Worm (Caenorhabditis elegans) whole organism, L4 larva: ENCODE data around the gene M28.9.

ENCODE experiments used
- F26F4.8 ChIP-seq: fragments of 200-800 bp; sonication (Bioruptor generic); conservative IDR thresholded peaks from 2 replicates; pipeline ENCODE4 v1.3.6; 2022; ENCODE audit warnings: missing genetic modification characterization, missing compliant biosample characterization
- Y75B8A.6 ChIP-seq: fragments of 200-800 bp; sonication (Bioruptor generic); IDR thresholded peaks from 2 replicates; pipeline ENCODE4 v1.3.6; 2022; ENCODE audit warnings: missing genetic modification reagents, missing genetic modification characterization, missing compliant biosample characterization
- ZK546.5 ChIP-seq, 2 experiments: sonication (generic microtip); optimal IDR thresholded peaks; 2 replicates each; lab custom pipeline; 2017; ENCODE audit warnings: missing biosample characterization in 2 of 2, missing genetic modification characterization in 2 of 2
- ceh-20 ChIP-seq: fragments of 200-800 bp; sonication (Bioruptor generic); IDR thresholded peaks from 2 replicates; pipeline ENCODE4 v1.3.6; 2022; ENCODE audit warnings: missing genetic modification reagents, missing genetic modification characterization, missing compliant biosample characterization
- ceh-32 ChIP-seq: sonication (generic microtip); optimal IDR thresholded peaks from 2 replicates; lab custom pipeline; 2016; ENCODE audit warnings: mild to moderate bottlenecking, missing genetic modification characterization, missing compliant biosample characterization; ENCODE audit not compliant: poor library complexity
- ceh-62 ChIP-seq: sonication (generic microtip); optimal IDR thresholded peaks from 2 replicates; lab custom pipeline; 2017; ENCODE audit warnings: missing biosample characterization, missing genetic modification characterization
- ceh-82 ChIP-seq: sonication (generic microtip); optimal IDR thresholded peaks from 2 replicates; lab custom pipeline; 2017; ENCODE audit warnings: missing biosample characterization, missing genetic modification characterization
- ctbp-1 ChIP-seq: fragments of 200-800 bp; sonication (Bioruptor generic); IDR thresholded peaks from 2 replicates; pipeline ENCODE4 v1.3.6; 2022; ENCODE audit warnings: missing genetic modification reagents, missing genetic modification characterization, missing compliant biosample characterization
- daf-16 ChIP-seq, 3 experiments: sonication (generic microtip); optimal IDR thresholded peaks; 2 replicates each; lab custom pipeline; 2016 to 2017; ENCODE audit warnings: missing genetic modification characterization in 3 of 3, missing genetic modification reagents in 3 of 3, mild to moderate bottlenecking in 2 of 3, missing compliant biosample characterization in 2 of 3, missing biosample characterization in 1 of 3, moderate library complexity in 1 of 3
- daf-8 ChIP-seq: fragments of 200-800 bp; sonication (Bioruptor generic); IDR thresholded peaks from 2 replicates; pipeline ENCODE4 v1.3.6; 2022; ENCODE audit warnings: missing genetic modification characterization, missing compliant biosample characterization
- dpl-1 ChIP-seq: fragments of 150-350 bp; optimal IDR thresholded peaks from 2 replicates; lab custom pipeline; 2014; ENCODE audit warnings: missing biosample characterization, missing genetic modification reagents, missing genetic modification characterization
- duxl-1 ChIP-seq: sonication (generic microtip); optimal IDR thresholded peaks from 2 replicates; lab custom pipeline; 2016; ENCODE audit warnings: mild to moderate bottlenecking, missing genetic modification characterization, moderate library complexity, missing compliant biosample characterization; ENCODE audit not compliant: poor library complexity
- dve-1 ChIP-seq: sonication (generic microtip); optimal IDR thresholded peaks from 2 replicates; lab custom pipeline; 2017; ENCODE audit warnings: antibody characterized with exemption, mild to moderate bottlenecking, missing genetic modification characterization, missing compliant biosample characterization; ENCODE audit not compliant: insufficient read depth
- fkh-10 ChIP-seq: fragments of 150-350 bp; optimal IDR thresholded peaks from 2 replicates; lab custom pipeline; 2014; ENCODE audit warnings: missing biosample characterization, missing genetic modification reagents, missing genetic modification characterization
- fos-1 ChIP-seq: fragments of 150-350 bp; optimal IDR thresholded peaks from 2 replicates; lab custom pipeline; 2014; ENCODE audit warnings: missing biosample characterization, missing genetic modification characterization
- hif-1 ChIP-seq, 2 experiments: sonication (generic microtip); optimal IDR thresholded peaks; 2 replicates each; lab custom pipeline; 2016 to 2017; ENCODE audit warnings: missing compliant biosample characterization in 2 of 2, missing genetic modification characterization in 2 of 2, missing genetic modification reagents in 2 of 2, missing genotype in 2 of 2, mild to moderate bottlenecking in 1 of 2
- hlh-30 ChIP-seq: sonication (generic microtip); optimal IDR thresholded peaks from 2 replicates; lab custom pipeline; 2017; ENCODE audit warnings: antibody characterized with exemption, mild to moderate bottlenecking, missing genetic modification characterization, missing compliant biosample characterization; ENCODE audit not compliant: insufficient read depth
- jun-1 ChIP-seq: fragments of 150-350 bp; optimal IDR thresholded peaks from 2 replicates; lab custom pipeline; 2014; ENCODE audit warnings: missing biosample characterization, missing genetic modification reagents, missing genetic modification characterization
- lim-7 ChIP-seq: fragments of 200-800 bp; sonication (Bioruptor generic); IDR thresholded peaks from 2 replicates; pipeline ENCODE4 v1.3.6; 2022; ENCODE audit warnings: missing genetic modification characterization, missing compliant biosample characterization
- lin-1 ChIP-seq: fragments of 200-800 bp; sonication (Bioruptor generic); IDR thresholded peaks from 2 replicates; pipeline ENCODE4 v1.3.6; 2022; ENCODE audit warnings: missing genetic modification reagents, missing genetic modification characterization, missing compliant biosample characterization
- lin-29 ChIP-seq: fragments of 200-800 bp; sonication (Bioruptor generic); IDR thresholded peaks from 2 replicates; pipeline ENCODE4 v1.3.6; 2022; ENCODE audit warnings: missing genetic modification reagents, missing genetic modification characterization, missing compliant biosample characterization
- lin-39 ChIP-seq: fragments of 150-350 bp; optimal IDR thresholded peaks from 2 replicates; lab custom pipeline; 2014; ENCODE audit warnings: missing biosample characterization, missing genetic modification reagents, missing genetic modification characterization
- lsy-2 ChIP-seq, 2 experiments: fragments of 150-350 bp in 1 of 2; sonication (generic microtip) in 1 of 2; optimal IDR thresholded peaks; 2 replicates each; lab custom pipeline; 2014 to 2017; ENCODE audit warnings: missing biosample characterization in 2 of 2, missing genetic modification characterization in 2 of 2
- mdl-1 ChIP-seq, 2 experiments: fragments of 150-350 bp in 1 of 2; sonication (generic microtip) in 1 of 2; optimal IDR thresholded peaks; 2 replicates each; lab custom pipeline; 2014 to 2017; ENCODE audit warnings: missing biosample characterization in 2 of 2, missing genetic modification characterization in 2 of 2
- mep-1 ChIP-seq: fragments of 150-350 bp; sonication (generic microtip); optimal IDR thresholded peaks from 3 replicates; lab custom pipeline; 2014; ENCODE audit warnings: missing biosample characterization, missing genetic modification characterization
- mxl-2 ChIP-seq: fragments of 200-800 bp; sonication (Bioruptor generic); conservative IDR thresholded peaks from 2 replicates; pipeline ENCODE4 v1.3.6; 2022; ENCODE audit warnings: missing genetic modification reagents, missing genetic modification characterization, missing compliant biosample characterization
- nhr-11 ChIP-seq: fragments of 150-350 bp; optimal IDR thresholded peaks from 2 replicates; lab custom pipeline; 2014; ENCODE audit warnings: missing biosample characterization, missing genetic modification characterization
- nhr-25 ChIP-seq: sonication (generic microtip); optimal IDR thresholded peaks from 2 replicates; lab custom pipeline; 2017; ENCODE audit warnings: missing genetic modification characterization, mild to moderate bottlenecking, missing compliant biosample characterization, antibody characterized with exemption, moderate library complexity, borderline replicate concordance; ENCODE audit not compliant: insufficient read depth
- nhr-28 ChIP-seq: fragments of 150-350 bp; optimal IDR thresholded peaks from 2 replicates; lab custom pipeline; 2014; ENCODE audit warnings: missing biosample characterization, missing genetic modification characterization
- nhr-41 ChIP-seq: fragments of 200-800 bp; sonication (Bioruptor generic); IDR thresholded peaks from 2 replicates; pipeline ENCODE4 v1.3.6; 2022; ENCODE audit warnings: missing genetic modification reagents, missing genetic modification characterization, missing compliant biosample characterization
- nhr-42 ChIP-seq: fragments of 200-800 bp; sonication (Bioruptor generic); IDR thresholded peaks from 2 replicates; pipeline ENCODE4 v1.3.6; 2022; ENCODE audit warnings: missing genetic modification characterization, missing compliant biosample characterization
- nhr-6 ChIP-seq: fragments of 150-350 bp; optimal IDR thresholded peaks from 2 replicates; lab custom pipeline; 2014; ENCODE audit warnings: missing biosample characterization, missing genetic modification characterization
- pha-4 ChIP-seq, 2 experiments: fragments of 150-350 bp in 1 of 2; fragments of 200-800 bp in 1 of 2; sonication (Bioruptor generic) in 1 of 2; IDR thresholded peaks in 1 of 2; optimal IDR thresholded peaks in 1 of 2; 2 replicates each; pipeline versions ENCODE4 v1.3.6 to Lab custom; 2014 to 2022; ENCODE audit warnings: missing genetic modification characterization in 2 of 2, missing genetic modification reagents in 2 of 2, missing biosample characterization in 1 of 2, missing compliant biosample characterization in 1 of 2
- sdz-12 ChIP-seq: fragments of 200-800 bp; sonication (Bioruptor generic); optimal IDR thresholded peaks from 2 replicates; lab custom pipeline; 2018; ENCODE audit warnings: mild to moderate bottlenecking, missing genetic modification characterization, missing compliant biosample characterization
- set-16 ChIP-seq: fragments of 200-800 bp; sonication (Bioruptor generic); IDR thresholded peaks from 2 replicates; pipeline ENCODE4 v1.3.6; 2022; ENCODE audit warnings: missing genetic modification reagents, missing genetic modification characterization, missing compliant biosample characterization
- skn-1 ChIP-seq: fragments of 150-350 bp; optimal IDR thresholded peaks from 2 replicates; lab custom pipeline; 2014; ENCODE audit warnings: missing biosample characterization, missing genetic modification characterization
- snpc-4 ChIP-seq: fragments of 150-350 bp; optimal IDR thresholded peaks from 2 replicates; lab custom pipeline; 2014; ENCODE audit warnings: missing biosample characterization, missing genetic modification characterization
- unc-130 ChIP-seq: sonication (generic microtip); optimal IDR thresholded peaks from 2 replicates; lab custom pipeline; 2016; ENCODE audit warnings: missing genetic modification reagents, missing genetic modification characterization, missing compliant biosample characterization
- unc-39 ChIP-seq: sonication (generic microtip); optimal IDR thresholded peaks from 2 replicates; lab custom pipeline; 2017; ENCODE audit warnings: missing biosample characterization, missing genetic modification characterization
- unc-62 ChIP-seq, 3 experiments: fragments of 150-350 bp in 1 of 3; sonication (generic microtip); optimal IDR thresholded peaks in 2 of 3; peaks in 1 of 3; 1 replicate in 1 of 3; 2 replicates in 2 of 3; lab custom pipeline; 2014 to 2017; ENCODE audit warnings: missing biosample characterization in 3 of 3, missing genetic modification characterization in 3 of 3, missing genetic modification reagents in 3 of 3, missing genotype in 1 of 3
- vab-7 ChIP-seq: fragments of 200-800 bp; sonication (Bioruptor generic); IDR thresholded peaks from 2 replicates; pipeline ENCODE4 v1.3.6; 2022; ENCODE audit warnings: missing genetic modification reagents, missing genetic modification characterization, missing compliant biosample characterization
- zfp-2 ChIP-seq: sonication (generic microtip); optimal IDR thresholded peaks from 2 replicates; lab custom pipeline; 2016; ENCODE audit warnings: mild to moderate bottlenecking, missing genetic modification characterization, missing compliant biosample characterization
- zip-11 ChIP-seq: fragments of 200-800 bp; sonication (Bioruptor generic); IDR thresholded peaks from 2 replicates; pipeline ENCODE4 v1.3.6; 2022; ENCODE audit warnings: missing genetic modification characterization, missing compliant biosample characterization
- ztf-11 ChIP-seq: fragments of 150-350 bp; optimal IDR thresholded peaks from 2 replicates; lab custom pipeline; 2014; ENCODE audit warnings: missing biosample characterization, missing genetic modification characterization
- ztf-7 ChIP-seq: fragments of 150-350 bp; optimal IDR thresholded peaks from 2 replicates; lab custom pipeline; 2014; ENCODE audit warnings: missing biosample characterization, missing genetic modification characterization

Gene M28.9

ce11 chrII:10657632-10658108 lies 18.5 kb downstream of the M28.9 start, which contains the start of gene lact-3 (continued):
- no peak for TF ChIP-seq pha-4 (GFP tag; IDR thresholded peaks at IDR 0.05; lab: Robert Waterston, UW)
- TF ChIP-seq pha-4 (tag; optimal IDR thresholded peaks at IDR 0.05; lab: Kevin White, UChicago), result no peak
- no peak for TF ChIP-seq fkh-10 (GFP tag; lab: Kevin White, UChicago)
- TF ChIP-seq ztf-7 (tag; lab: Kevin White, UChicago), result no peak
- no peak for TF ChIP-seq ceh-62 (tag; lab: Kevin White, UChicago)
- peak; percentile 65 for TF ChIP-seq nhr-28 (tag; lab: Kevin White, UChicago)
- no peak for TF ChIP-seq vab-7 (GFP tag; lab: Robert Waterston, UW)
- no peak for TF ChIP-seq duxl-1
- no peak for TF ChIP-seq ceh-20 (GFP tag; lab: Robert Waterston, UW)
- TF ChIP-seq ztf-11 (tag; lab: Kevin White, UChicago), result no peak

- no peak for TF ChIP-seq lin-1
- TF ChIP-seq pha-4 (GFP tag; IDR thresholded peaks at IDR 0.05; lab: Robert Waterston, UW), result 0 out of 2 replicates have a peak, but pooled peaks have one; percentile 19
- peak; percentile 71 for TF ChIP-seq pha-4 (tag; optimal IDR thresholded peaks at IDR 0.05; lab: Kevin White, UChicago)
- TF ChIP-seq fos-1, result no peak
- TF ChIP-seq ZK546.5 (tag; optimal IDR thresholded peaks at IDR 0.05; lab: Kevin White, UChicago), result no peak
- no peak for TF ChIP-seq unc-130 (GFP tag; lab: Kevin White, UChicago)
- TF ChIP-seq jun-1 (tag; lab: Kevin White, UChicago), result no peak
- no peak for TF ChIP-seq sdz-12 (GFP tag; lab: Kevin White, UChicago)
- TF ChIP-seq ceh-82 (tag; lab: Kevin White, UChicago), result no peak
- peak in 1 of 2 experiments; percentile 44 for TF ChIP-seq hif-1 (tag; optimal IDR thresholded peaks at IDR 0.05; lab: Kevin White, UChicago)
- peak; percentile 65 for TF ChIP-seq hlh-30 (tag; lab: Kevin White, UChicago)
- no peak for TF ChIP-seq ceh-20 (GFP tag; lab: Robert Waterston, UW)
- TF ChIP-seq dpl-1 (GFP tag; lab: Kevin White, UChicago), result peak; percentile 78
- TF ChIP-seq skn-1 (tag; lab: Kevin White, UChicago), result no peak
- peak; percentile 60 for TF ChIP-seq nhr-25 (tag; lab: Kevin White, UChicago)
- no peak for TF ChIP-seq set-16
- TF ChIP-seq nhr-6 (tag; lab: Kevin White, UChicago), result no peak
- TF ChIP-seq mxl-2 (GFP tag; lab: Robert Waterston, UW), result no peak
- TF ChIP-seq nhr-42 (GFP tag; lab: Robert Waterston, UW), result no peak
- peak in 1 of 2 experiments; percentile 12 for TF ChIP-seq unc-62 (GFP tag; optimal IDR thresholded peaks at IDR 0.05 in 1 of 2; lab: Kevin White, UChicago)
- TF ChIP-seq unc-62 (tag; optimal IDR thresholded peaks at IDR 0.05; lab: Kevin White, UChicago), result no peak
- no peak for TF ChIP-seq zip-11
- TF ChIP-seq lin-29 (GFP tag; lab: Robert Waterston, UW), result no peak
- TF ChIP-seq lin-39 (tag; lab: Kevin White, UChicago), result no peak
- peak; percentile 68 for TF ChIP-seq zfp-2 (tag; lab: Kevin White, UChicago)
- TF ChIP-seq mdl-1 (tag; optimal IDR thresholded peaks at IDR 0.05; lab: Kevin White, UChicago), result no peak
- TF ChIP-seq nhr-11 (tag; lab: Kevin White, UChicago), result peak; percentile 58
- TF ChIP-seq ctbp-1 (GFP tag; lab: Robert Waterston, UW), result no peak
- peak; percentile 86 for TF ChIP-seq dve-1
- TF ChIP-seq snpc-4, result no peak
- TF ChIP-seq nhr-41 (GFP tag; lab: Robert Waterston, UW), result no peak
- no peak for TF ChIP-seq fkh-10 (GFP tag; lab: Kevin White, UChicago)
- TF ChIP-seq mep-1 (tag; lab: Kevin White, UChicago), result peak; percentile 76
- TF ChIP-seq lim-7, result no peak
- TF ChIP-seq F26F4.8 (GFP tag; lab: Robert Waterston, UW), result no peak
- TF ChIP-seq unc-39 (tag; lab: Kevin White, UChicago), result no peak
- peak; percentile 36 for TF ChIP-seq nhr-28 (tag; lab: Kevin White, UChicago)
- no peak for TF ChIP-seq daf-8 (GFP tag; lab: Robert Waterston, UW)
- TF ChIP-seq Y75B8A.6 (GFP tag; lab: Robert Waterston, UW), result no peak
- TF ChIP-seq lsy-2 (tag; optimal IDR thresholded peaks at IDR 0.05; lab: Kevin White, UChicago), result peak in 1 of 2 experiments; percentile 92
- TF ChIP-seq ceh-32 (tag; lab: Kevin White, UChicago), result no peak
- no peak for TF ChIP-seq daf-16 (GFP tag; optimal IDR thresholded peaks at IDR 0.05; lab: Kevin White, UChicago)
- peak; percentile 12 for TF ChIP-seq daf-16 (tag; optimal IDR thresholded peaks at IDR 0.05; lab: Kevin White, UChicago)
These were observed 19.5 kb downstream of the M28.9 start, which contains the start of the genes snu-13 and rsp-7 for ce11 chrII:10658576-10659256. Gene snu-13, minus strand, starts transcription at chrII:10658626. Gene rsp-7, plus strand, starts transcription at chrII:10659206.
